Worm (Caenorhabditis elegans): ENCODE data around the gene T08G5.2.

- TF ChIP-seq mdl-1 (tag; optimal IDR thresholded peaks at IDR 0.05) (no peak), pha-4 (GFP tag; IDR thresholded peaks at IDR 0.05) (no peak), pha-4 (tag; optimal IDR thresholded peaks at IDR 0.05) (no peak), lin-29 (GFP tag; IDR thresholded peaks at IDR 0.05) (no peak), lir-3 (tag; optimal IDR thresholded peaks at IDR 0.05) (no peak), ztf-11 (tag; optimal IDR thresholded peaks at IDR 0.05) (no peak)
Measured at ce11 chrV:14026194-14026593, at the start of gene T08G5.2.
